Worm (Caenorhabditis elegans): ENCODE data around the gene mtrf-1L.

DNA sequence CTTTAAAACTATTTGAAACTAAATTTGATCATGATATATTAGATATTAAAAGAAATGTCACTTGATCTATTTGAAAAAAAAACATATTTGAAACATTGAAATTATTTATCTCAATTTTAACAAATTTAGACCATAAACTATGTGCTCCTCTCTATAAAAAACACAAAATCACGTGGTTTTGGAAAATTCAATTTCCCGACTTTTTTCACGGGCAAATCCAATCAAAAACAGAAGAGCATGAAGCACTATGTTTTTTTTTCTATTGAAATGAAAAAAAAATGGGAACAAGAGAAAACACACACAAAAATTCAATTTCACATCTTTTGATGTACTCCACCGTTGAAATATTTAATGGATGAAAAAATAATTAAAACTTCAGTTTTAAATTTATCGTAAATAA is 47.8 kb upstream of the mtrf-1L start:
- no peak for TF ChIP-seq mls-2 (tag; optimal IDR thresholded peaks at IDR 0.05)
- TF ChIP-seq cnd-1 (tag; optimal IDR thresholded peaks at IDR 0.05) = no peak
- no peak for TF ChIP-seq pha-4 (tag; optimal IDR thresholded peaks at IDR 0.05)
